Fruit fly (Drosophila melanogaster) whole organism, embryonic: ENCODE results near the gene spd-2.

Experiments
- Bteb2 ChIP-seq: fragments of 200-800 bp; sonication (Bioruptor generic); optimal IDR thresholded peaks from 2 replicates; lab custom pipeline; 2016; ENCODE audit warnings: missing biosample characterization, missing genetic modification characterization
- CG1024 ChIP-seq: fragments of 200-800 bp; sonication (Bioruptor generic); IDR thresholded peaks from 2 replicates; pipeline ENCODE4 v1.3.6; 2022; ENCODE audit warnings: missing biosample characterization, missing genetic modification characterization
- CG10274 ChIP-seq: fragments of 200-800 bp; sonication (Bioruptor generic); optimal IDR thresholded peaks from 3 replicates; lab custom pipeline; 2017; ENCODE audit warnings: missing biosample characterization, mild to moderate bottlenecking, missing genetic modification characterization
- CG10543 ChIP-seq: fragments of 200-800 bp; sonication (Bioruptor generic); optimal IDR thresholded peaks from 3 replicates; lab custom pipeline; 2017; ENCODE audit warnings: missing biosample characterization, mild to moderate bottlenecking, missing genetic modification characterization, moderate library complexity
- CG11560 ChIP-seq: fragments of 200-800 bp; sonication (Bioruptor generic); IDR thresholded peaks from 3 replicates; pipeline ENCODE4 v1.3.6; 2022; ENCODE audit warnings: missing biosample characterization, missing genetic modification characterization
- CG13287 ChIP-seq: fragments of 200-800 bp; sonication (Bioruptor generic); IDR thresholded peaks from 2 replicates; pipeline ENCODE4 v1.3.6; 2022; ENCODE audit warnings: missing biosample characterization, missing genetic modification characterization; ENCODE audit not compliant: partially characterized antibody
- CG13424 ChIP-seq: fragments of 200-800 bp; sonication (Bioruptor generic); optimal IDR thresholded peaks from 2 replicates; lab custom pipeline; 2019; ENCODE audit warnings: missing biosample characterization, mild to moderate bottlenecking, missing genetic modification characterization, moderate library complexity
- CG17568 ChIP-seq: fragments of 200-800 bp; sonication (Bioruptor generic); optimal IDR thresholded peaks from 2 replicates; lab custom pipeline; 2018; ENCODE audit warnings: missing biosample characterization, mild to moderate bottlenecking, missing genetic modification characterization, moderate library complexity
- CG18011 ChIP-seq: fragments of 200-800 bp; sonication (Bioruptor generic); optimal IDR thresholded peaks from 2 replicates; lab custom pipeline; 2017; ENCODE audit warnings: missing biosample characterization, missing genetic modification characterization, mild to moderate bottlenecking, moderate library complexity, missing genotype
- CG18764 ChIP-seq: fragments of 200-800 bp; sonication (Bioruptor generic); optimal IDR thresholded peaks from 3 replicates; lab custom pipeline; 2016; ENCODE audit warnings: missing biosample characterization, missing genetic modification characterization
- CG2116 ChIP-seq: fragments of 200-800 bp; sonication (Bioruptor generic); optimal IDR thresholded peaks from 3 replicates; lab custom pipeline; 2018; ENCODE audit warnings: missing biosample characterization, mild to moderate bottlenecking, missing genetic modification characterization
- CG2875 ChIP-seq: fragments of 200-800 bp; sonication (Bioruptor generic); optimal IDR thresholded peaks from 2 replicates; lab custom pipeline; 2017; ENCODE audit warnings: missing biosample characterization, mild to moderate bottlenecking, missing genetic modification characterization, missing genetic modification reagents
- CG30020 ChIP-seq: fragments of 200-800 bp; optimal IDR thresholded peaks from 2 replicates; lab custom pipeline; 2019; ENCODE audit warnings: missing biosample characterization, mild to moderate bottlenecking, missing genetic modification characterization, moderate library complexity
- CG4707 ChIP-seq: fragments of 200-800 bp; sonication (Bioruptor generic); optimal IDR thresholded peaks from 2 replicates; lab custom pipeline; 2018; ENCODE audit warnings: missing biosample characterization, mild to moderate bottlenecking, missing genetic modification characterization, moderate library complexity
- CG5180 ChIP-seq: fragments of 200-800 bp; sonication (Bioruptor generic); optimal IDR thresholded peaks from 3 replicates; lab custom pipeline; 2017; ENCODE audit warnings: missing biosample characterization, missing genetic modification characterization, mild to moderate bottlenecking, moderate library complexity, missing genetic modification reagents
- CG6791 ChIP-seq: fragments of 200-800 bp; sonication (Bioruptor generic); IDR thresholded peaks from 3 replicates; pipeline ENCODE4 v1.3.6; 2022; ENCODE audit warnings: missing biosample characterization, missing genetic modification characterization; ENCODE audit not compliant: partially characterized antibody
- CG7745 ChIP-seq: fragments of 200-800 bp; sonication (Bioruptor generic); optimal IDR thresholded peaks from 2 replicates; lab custom pipeline; 2018; ENCODE audit warnings: missing biosample characterization, mild to moderate bottlenecking, missing genetic modification characterization, moderate library complexity
- CHES-1-like ChIP-seq: fragments of 200-800 bp; sonication (Bioruptor generic); optimal IDR thresholded peaks from 2 replicates; lab custom pipeline; 2016; ENCODE audit warnings: missing biosample characterization, missing genetic modification characterization
- Deaf1 ChIP-seq: fragments of 200-800 bp; optimal IDR thresholded peaks from 3 replicates; lab custom pipeline; 2019; ENCODE audit warnings: missing biosample characterization, mild to moderate bottlenecking, missing genetic modification characterization, moderate library complexity
- ERR ChIP-seq: fragments of 200-800 bp; sonication (Bioruptor generic); optimal IDR thresholded peaks from 2 replicates; lab custom pipeline; 2016; ENCODE audit warnings: missing biosample characterization, missing genetic modification characterization
- Hr3 ChIP-seq: fragments of 200-800 bp; sonication (Bioruptor generic); optimal IDR thresholded peaks from 3 replicates; lab custom pipeline; 2016; ENCODE audit warnings: missing biosample characterization, missing genetic modification characterization
- Med ChIP-seq: fragments of 200-800 bp; sonication (Bioruptor generic); peaks from one replicate; lab custom pipeline; 2016; ENCODE audit warnings: missing biosample characterization, missing genetic modification characterization, mild to moderate bottlenecking, inconsistent platforms, moderate library complexity
- Nf-YA ChIP-seq: fragments of 200-800 bp; sonication (Bioruptor generic); IDR thresholded peaks from 2 replicates; pipeline ENCODE4 v1.3.6; 2022; ENCODE audit warnings: missing biosample characterization, missing genetic modification characterization
- Oli ChIP-seq: fragments of 200-800 bp; sonication (Bioruptor generic); optimal IDR thresholded peaks from 2 replicates; lab custom pipeline; 2018; ENCODE audit warnings: missing biosample characterization, mild to moderate bottlenecking, missing genetic modification characterization, moderate library complexity
- Poxn ChIP-seq: fragments of 200-800 bp; sonication (Bioruptor generic); IDR thresholded peaks from 2 replicates; pipeline ENCODE4 v1.3.6; 2022; ENCODE audit warnings: missing biosample characterization, missing genetic modification characterization
- Scr ChIP-seq: fragments of 200-800 bp; sonication (Bioruptor generic); IDR thresholded peaks from 2 replicates; pipeline ENCODE4 v1.3.6; 2022; ENCODE audit warnings: missing biosample characterization, missing genetic modification characterization; ENCODE audit not compliant: partially characterized antibody
- Six4 ChIP-seq: fragments of 200-800 bp; sonication (Bioruptor generic); optimal IDR thresholded peaks from 2 replicates; lab custom pipeline; 2016; ENCODE audit warnings: missing biosample characterization, missing genetic modification characterization
- Sox100B ChIP-seq: fragments of 200-800 bp; sonication (Bioruptor generic); optimal IDR thresholded peaks from 3 replicates; lab custom pipeline; 2018; ENCODE audit warnings: missing biosample characterization, mild to moderate bottlenecking, missing genetic modification characterization
- Ssrp ChIP-seq: fragments of 200-800 bp; sonication (Bioruptor generic); optimal IDR thresholded peaks from 2 replicates; lab custom pipeline; 2018; ENCODE audit warnings: missing biosample characterization, mild to moderate bottlenecking, missing genetic modification characterization, moderate library complexity
- ato ChIP-seq: fragments of 200-800 bp; sonication (Bioruptor generic); IDR thresholded peaks from 2 replicates; pipeline ENCODE4 v1.3.6; 2022; ENCODE audit warnings: missing biosample characterization, missing genetic modification characterization; ENCODE audit not compliant: partially characterized antibody
- az2 ChIP-seq: fragments of 200-800 bp; sonication (Bioruptor generic); optimal IDR thresholded peaks from 3 replicates; lab custom pipeline; 2016; ENCODE audit warnings: missing biosample characterization, missing genetic modification characterization
- bab2 ChIP-seq: fragments of 200-800 bp; sonication (Bioruptor generic); optimal IDR thresholded peaks from 2 replicates; lab custom pipeline; 2016; ENCODE audit warnings: missing biosample characterization, missing genetic modification characterization
- dysf ChIP-seq: fragments of 200-800 bp; sonication (Bioruptor generic); IDR thresholded peaks from 3 replicates; pipeline ENCODE4 v1.3.6; 2022; ENCODE audit warnings: missing biosample characterization, missing genetic modification characterization
- en ChIP-seq: fragments of 200-800 bp; sonication (Bioruptor generic); optimal IDR thresholded peaks from 2 replicates; lab custom pipeline; 2016; ENCODE audit warnings: missing biosample characterization, missing genetic modification characterization
- gcm ChIP-seq: fragments of 200-800 bp; sonication (Bioruptor generic); optimal IDR thresholded peaks from 2 replicates; lab custom pipeline; 2019; ENCODE audit warnings: missing biosample characterization, mild to moderate bottlenecking, missing genetic modification characterization, moderate library complexity
- grn ChIP-seq: fragments of 200-800 bp; sonication (Bioruptor generic); optimal IDR thresholded peaks from 3 replicates; lab custom pipeline; 2017; ENCODE audit warnings: missing biosample characterization, missing genetic modification characterization
- gsb-n ChIP-seq: fragments of 200-800 bp; sonication (Bioruptor generic); optimal IDR thresholded peaks from 3 replicates; lab custom pipeline; 2018; ENCODE audit warnings: missing biosample characterization, mild to moderate bottlenecking, missing genetic modification characterization
- jing ChIP-seq: fragments of 200-800 bp; sonication (Bioruptor generic); optimal IDR thresholded peaks from 2 replicates; lab custom pipeline; 2018; ENCODE audit warnings: missing biosample characterization, mild to moderate bottlenecking, missing genetic modification characterization
- kah ChIP-seq: fragments of 200-800 bp; sonication (Bioruptor generic); optimal IDR thresholded peaks from 2 replicates; lab custom pipeline; 2018; ENCODE audit warnings: missing biosample characterization, mild to moderate bottlenecking, missing genetic modification characterization
- lilli ChIP-seq: fragments of 200-800 bp; sonication (Bioruptor generic); optimal IDR thresholded peaks from 3 replicates; lab custom pipeline; 2016; ENCODE audit warnings: missing biosample characterization, missing genetic modification characterization
- lmd ChIP-seq: fragments of 200-800 bp; sonication (Bioruptor generic); IDR thresholded peaks from 2 replicates; pipeline ENCODE4 v1.3.6; 2022; ENCODE audit warnings: missing biosample characterization, missing genetic modification characterization
- lola ChIP-seq, 3 experiments: fragments of >200 bp in 2 of 3; fragments of 200-800 bp in 1 of 3; sonication (Bioruptor generic) in 1 of 3; optimal IDR thresholded peaks; 2 replicates each; lab custom pipeline; 2017 to 2019; ENCODE audit warnings: missing biosample characterization in 3 of 3, missing genetic modification characterization in 3 of 3, mild to moderate bottlenecking in 1 of 3, moderate library complexity in 1 of 3
- mirr ChIP-seq: fragments of 200-800 bp; sonication (Bioruptor generic); optimal IDR thresholded peaks from 3 replicates; lab custom pipeline; 2018; ENCODE audit warnings: missing biosample characterization, mild to moderate bottlenecking, missing genetic modification characterization
- pita ChIP-seq: fragments of 200-800 bp; sonication (Bioruptor generic); optimal IDR thresholded peaks from 2 replicates; lab custom pipeline; 2017; ENCODE audit warnings: missing biosample characterization, mild to moderate bottlenecking, missing genetic modification characterization
- schlank ChIP-seq: fragments of 200-800 bp; sonication (Bioruptor generic); optimal IDR thresholded peaks from 2 replicates; lab custom pipeline; 2018; ENCODE audit warnings: missing biosample characterization, mild to moderate bottlenecking, missing genetic modification characterization
- seq ChIP-seq: fragments of 200-800 bp; sonication (Bioruptor generic); IDR thresholded peaks from 2 replicates; pipeline ENCODE4 v1.3.6; 2022; ENCODE audit warnings: missing biosample characterization, missing genetic modification characterization
- slou ChIP-seq: fragments of 200-800 bp; sonication (Bioruptor generic); optimal IDR thresholded peaks from 3 replicates; lab custom pipeline; 2016; ENCODE audit warnings: missing biosample characterization, missing genetic modification characterization
- sug ChIP-seq: fragments of 200-800 bp; optimal IDR thresholded peaks from 2 replicates; lab custom pipeline; 2019; ENCODE audit warnings: missing biosample characterization, mild to moderate bottlenecking, missing genetic modification characterization, moderate library complexity
- tap ChIP-seq: fragments of 200-800 bp; optimal IDR thresholded peaks from 3 replicates; lab custom pipeline; 2019; ENCODE audit warnings: missing biosample characterization, mild to moderate bottlenecking, missing genetic modification characterization, moderate library complexity
- zfh1 ChIP-seq: fragments of 200-800 bp; sonication (Bioruptor generic); IDR thresholded peaks from 3 replicates; pipeline ENCODE4 v1.3.6; 2022; ENCODE audit warnings: missing biosample characterization, missing genetic modification characterization

Gene spd-2

dm6 chr3L:16567495-16567894 is 27.3 kb downstream of the spd-2 start:
- TF ChIP-seq Hr3 (GFP tag; lab: Kevin White, UChicago) (peak; percentile 43), CG18764 (GFP tag; lab: Kevin White, UChicago) (peak; percentile 46), CHES-1-like (GFP tag; lab: Kevin White, UChicago) (no peak), Six4 (GFP tag; lab: Kevin White, UChicago) (peak; percentile 42), schlank (no peak), seq (peak; percentile 60; the same call in 1 of the 2 replicates), lmd (GFP tag; lab: Robert Waterston, UW) (peak; percentile 48; the same call in 1 of the 2 replicates), Bteb2 (GFP tag; lab: Kevin White, UChicago) (no peak), CG6791 (GFP tag; lab: Robert Waterston, UW) (no peak), az2 (GFP tag; lab: Kevin White, UChicago) (peak; percentile 59), Ssrp (tag; lab: Kevin White, UChicago) (peak; percentile 72), mirr (GFP tag; lab: Kevin White, UChicago) (no peak), Oli (tag; lab: Kevin White, UChicago) (peak; percentile 71), CG11560 (tag; lab: Robert Waterston, UW) (no peak), lilli (GFP tag; lab: Kevin White, UChicago) (peak; percentile 14), Scr (GFP tag; lab: Robert Waterston, UW) (no peak), tap (tag; lab: Kevin White, UChicago) (peak; percentile 80), CG2116 (GFP tag; lab: Kevin White, UChicago) (peak; percentile 11), CG18011 (GFP tag; lab: Kevin White, UChicago) (no peak), ERR (GFP tag; lab: Kevin White, UChicago) (no peak), pita (GFP tag; lab: Kevin White, UChicago) (no peak), CG5180 (GFP tag; lab: Kevin White, UChicago) (peak; percentile 45), CG1024 (peak; percentile 32; the same call in 1 of the 2 replicates), sug (tag; lab: Kevin White, UChicago) (peak; percentile 27), Sox100B (GFP tag; lab: Kevin White, UChicago) (peak; percentile 68), CG7745 (tag; lab: Kevin White, UChicago) (no peak), Deaf1 (tag; lab: Kevin White, UChicago) (peak; percentile 25), slou (GFP tag; lab: Kevin White, UChicago) (no peak), CG17568 (GFP tag; lab: Kevin White, UChicago) (peak; percentile 12), en (GFP tag; lab: Kevin White, UChicago) (no peak), lola (GFP tag; optimal IDR thresholded peaks at IDR 0.05; lab: Kevin White, UChicago) (peak in 1 of 3 experiments; percentile 70), grn (GFP tag; lab: Kevin White, UChicago) (no peak), jing (GFP tag; lab: Kevin White, UChicago) (peak; percentile 27), CG4707 (peak; percentile 34), CG30020 (peak; percentile 32), CG10274 (GFP tag; lab: Kevin White, UChicago) (no peak), Nf-YA (GFP tag; lab: Robert Waterston, UW) (no peak), dysf (GFP tag; lab: Robert Waterston, UW) (peak; percentile 57; the same call in 2 of the 3 replicates), gsb-n (peak; percentile 61), CG2875 (GFP tag; lab: Kevin White, UChicago) (peak; percentile 50), kah (GFP tag; lab: Kevin White, UChicago) (peak; percentile 98), CG13287 (no peak), gcm (peak; percentile 83), CG10543 (peak; percentile 33), zfh1 (GFP tag; lab: Robert Waterston, UW) (peak; percentile 64), Poxn (GFP tag; lab: Robert Waterston, UW) (no peak), Med (GFP tag; lab: Kevin White, UChicago) (peak; percentile 39), CG13424 (tag; lab: Kevin White, UChicago) (peak; percentile 82), ato (GFP tag; lab: Robert Waterston, UW) (no peak), bab2 (no peak)
